Worm (Caenorhabditis elegans) whole organism, L2 larva: ENCODE data around the gene glt-4.

ENCODE experiments used
- C34F6.9 ChIP-seq: fragments of 150-350 bp; optimal IDR thresholded peaks from 2 replicates; lab custom pipeline; 2014; ENCODE audit warnings: missing biosample characterization, missing genetic modification characterization
- F13H6.1 ChIP-seq: sonication (generic microtip); optimal IDR thresholded peaks from 2 replicates; lab custom pipeline; 2016; ENCODE audit warnings: missing genetic modification characterization, missing compliant biosample characterization
- R02D3.7 ChIP-seq: fragments of 150-350 bp; optimal IDR thresholded peaks from 2 replicates; lab custom pipeline; 2014; ENCODE audit warnings: missing biosample characterization, missing genetic modification characterization
- Y55F3AM.14 ChIP-seq: fragments of 200-800 bp; sonication (Bioruptor generic); optimal IDR thresholded peaks from 2 replicates; lab custom pipeline; 2018; ENCODE audit warnings: mild to moderate bottlenecking, missing genetic modification characterization, missing compliant biosample characterization
- ZK546.5 ChIP-seq: sonication (generic microtip); optimal IDR thresholded peaks from 2 replicates; lab custom pipeline; 2017; ENCODE audit warnings: missing biosample characterization, missing genetic modification characterization
- alr-1 ChIP-seq: fragments of 150-350 bp; optimal IDR thresholded peaks from 2 replicates; lab custom pipeline; 2014; ENCODE audit warnings: missing biosample characterization, missing genetic modification characterization
- aly-2 ChIP-seq: fragments of 150-350 bp; optimal IDR thresholded peaks from 2 replicates; lab custom pipeline; 2014; ENCODE audit warnings: missing biosample characterization, missing genetic modification characterization
- ama-1 ChIP-seq: fragments of 150-350 bp; optimal IDR thresholded peaks from 2 replicates; lab custom pipeline; 2018; ENCODE audit warnings: inconsistent platforms
- blmp-1 ChIP-seq: sonication (generic microtip); optimal IDR thresholded peaks from 2 replicates; lab custom pipeline; 2017; ENCODE audit warnings: missing genetic modification characterization, mild to moderate bottlenecking, missing compliant biosample characterization, antibody characterized with exemption, moderate library complexity; ENCODE audit not compliant: insufficient read depth
- ceh-16 ChIP-seq: fragments of 150-350 bp; optimal IDR thresholded peaks from 2 replicates; lab custom pipeline; 2014; ENCODE audit warnings: missing biosample characterization, missing genetic modification characterization
- ceh-82 ChIP-seq: fragments of 150-350 bp; optimal IDR thresholded peaks from 2 replicates; lab custom pipeline; 2014; ENCODE audit warnings: missing biosample characterization, missing genetic modification characterization
- crh-2 ChIP-seq: sonication (generic microtip); optimal IDR thresholded peaks from 2 replicates; lab custom pipeline; 2017; ENCODE audit warnings: missing biosample characterization, missing genetic modification characterization
- dmd-4 ChIP-seq: sonication (generic microtip); optimal IDR thresholded peaks from 2 replicates; lab custom pipeline; 2017; ENCODE audit warnings: missing biosample characterization, missing genetic modification characterization
- egl-27 ChIP-seq: sonication (generic microtip); optimal IDR thresholded peaks from 3 replicates; lab custom pipeline; 2017; ENCODE audit warnings: missing biosample characterization, missing genetic modification reagents, missing genetic modification characterization
- elt-1 ChIP-seq: fragments of 150-350 bp; optimal IDR thresholded peaks from 2 replicates; lab custom pipeline; 2014; ENCODE audit warnings: missing biosample characterization, missing genetic modification characterization
- elt-3 ChIP-seq: sonication (generic microtip); optimal IDR thresholded peaks from 2 replicates; lab custom pipeline; 2017; ENCODE audit warnings: missing biosample characterization, missing genetic modification characterization
- fos-1 ChIP-seq: fragments of 150-350 bp; optimal IDR thresholded peaks from 2 replicates; lab custom pipeline; 2014; ENCODE audit warnings: missing biosample characterization, missing genetic modification characterization
- gmeb-1 ChIP-seq: fragments of 150-350 bp; optimal IDR thresholded peaks from 2 replicates; lab custom pipeline; 2014; ENCODE audit warnings: missing biosample characterization, missing genetic modification characterization
- lin-11 ChIP-seq: fragments of 150-350 bp; sonication (generic microtip); optimal IDR thresholded peaks from 2 replicates; lab custom pipeline; 2014; ENCODE audit warnings: missing biosample characterization, missing genetic modification characterization, inconsistent platforms, mixed read lengths
- lin-13 ChIP-seq: fragments of 150-350 bp; optimal IDR thresholded peaks from 2 replicates; lab custom pipeline; 2014; ENCODE audit warnings: missing biosample characterization, missing genetic modification reagents, missing genetic modification characterization
- lin-39 ChIP-seq: fragments of 150-350 bp; optimal IDR thresholded peaks from 2 replicates; lab custom pipeline; 2014; ENCODE audit warnings: missing biosample characterization, missing genetic modification reagents, missing genetic modification characterization
- lsy-2 ChIP-seq, 2 experiments: fragments of 150-350 bp in 1 of 2; sonication (generic microtip) in 1 of 2; optimal IDR thresholded peaks; 2 replicates each; lab custom pipeline; 2014 to 2017; ENCODE audit warnings: missing biosample characterization in 2 of 2, missing genetic modification characterization in 2 of 2
- mab-5 ChIP-seq: fragments of 150-350 bp; optimal IDR thresholded peaks from 2 replicates; lab custom pipeline; 2014; ENCODE audit warnings: missing biosample characterization, missing genetic modification characterization
- mbf-1 ChIP-seq: sonication (generic microtip); optimal IDR thresholded peaks from 2 replicates; lab custom pipeline; 2017; ENCODE audit warnings: missing biosample characterization, missing genetic modification characterization
- mdl-1 ChIP-seq, 2 experiments: fragments of 150-350 bp in 1 of 2; sonication (generic microtip) in 1 of 2; optimal IDR thresholded peaks; 2 replicates each; lab custom pipeline; 2017; ENCODE audit warnings: missing biosample characterization in 2 of 2, missing genetic modification characterization in 2 of 2
- nhr-10 ChIP-seq: sonication (generic microtip); optimal IDR thresholded peaks from 2 replicates; lab custom pipeline; 2017; ENCODE audit warnings: missing biosample characterization, missing genetic modification characterization
- nhr-11 ChIP-seq: fragments of 150-350 bp; optimal IDR thresholded peaks from 2 replicates; lab custom pipeline; 2014; ENCODE audit warnings: missing biosample characterization, missing genetic modification characterization
- nhr-12 ChIP-seq: fragments of 150-350 bp; optimal IDR thresholded peaks from 2 replicates; lab custom pipeline; 2014; ENCODE audit warnings: missing biosample characterization, missing genetic modification characterization
- nhr-129 ChIP-seq: fragments of 150-350 bp; optimal IDR thresholded peaks from 2 replicates; lab custom pipeline; 2014; ENCODE audit warnings: missing biosample characterization, missing genetic modification characterization
- nhr-21 ChIP-seq: fragments of 150-350 bp; optimal IDR thresholded peaks from 2 replicates; lab custom pipeline; 2014; ENCODE audit warnings: missing biosample characterization, missing genetic modification characterization
- nhr-23 ChIP-seq: fragments of 150-350 bp; optimal IDR thresholded peaks from 2 replicates; lab custom pipeline; 2014; ENCODE audit warnings: missing biosample characterization, missing genetic modification reagents, missing genetic modification characterization
- nhr-237 ChIP-seq: fragments of 150-350 bp; optimal IDR thresholded peaks from 2 replicates; lab custom pipeline; 2014; ENCODE audit warnings: missing biosample characterization, missing genetic modification characterization
- nhr-25 ChIP-seq: fragments of 150-350 bp; sonication (generic microtip); optimal IDR thresholded peaks from 3 replicates; lab custom pipeline; 2014; ENCODE audit warnings: missing biosample characterization, missing genetic modification characterization
- nhr-6 ChIP-seq: fragments of 150-350 bp; optimal IDR thresholded peaks from 2 replicates; lab custom pipeline; 2014; ENCODE audit warnings: missing biosample characterization, missing genetic modification characterization
- nhr-77 ChIP-seq: fragments of 150-350 bp; optimal IDR thresholded peaks from 2 replicates; lab custom pipeline; 2014; ENCODE audit warnings: missing biosample characterization, missing genetic modification characterization
- peb-1 ChIP-seq: fragments of 150-350 bp; optimal IDR thresholded peaks from 2 replicates; lab custom pipeline; 2014; ENCODE audit warnings: missing biosample characterization, missing genetic modification characterization
- sem-4 ChIP-seq: fragments of 150-350 bp; optimal IDR thresholded peaks from 2 replicates; lab custom pipeline; 2014; ENCODE audit warnings: missing biosample characterization, missing genetic modification reagents, missing genetic modification characterization
- skn-1 ChIP-seq: sonication (generic microtip); optimal IDR thresholded peaks from 2 replicates; lab custom pipeline; 2017; ENCODE audit warnings: missing biosample characterization, missing genetic modification characterization
- sma-3 ChIP-seq: sonication (generic microtip); optimal IDR thresholded peaks from 2 replicates; lab custom pipeline; 2016; ENCODE audit warnings: missing genetic modification reagents, missing genetic modification characterization, missing compliant biosample characterization
- sma-9 ChIP-seq, 2 experiments: fragments of 150-350 bp in 1 of 2; sonication (generic microtip) in 1 of 2; optimal IDR thresholded peaks; 2 replicates each; lab custom pipeline; 2014 to 2016; ENCODE audit warnings: missing genetic modification characterization in 2 of 2, mild to moderate bottlenecking in 1 of 2, missing biosample characterization in 1 of 2, missing compliant biosample characterization in 1 of 2, missing genetic modification reagents in 1 of 2, moderate library complexity in 1 of 2
- snpc-4 ChIP-seq: fragments of 150-350 bp; optimal IDR thresholded peaks from 2 replicates; lab custom pipeline; 2014; ENCODE audit warnings: missing biosample characterization, missing genetic modification characterization
- unc-39 ChIP-seq: fragments of 150-350 bp; optimal IDR thresholded peaks from 2 replicates; lab custom pipeline; 2014; ENCODE audit warnings: missing biosample characterization, missing genetic modification characterization
- unc-55 ChIP-seq: fragments of 150-350 bp; sonication (generic microtip); optimal IDR thresholded peaks from 3 replicates; lab custom pipeline; 2014; ENCODE audit warnings: missing biosample characterization, missing genetic modification reagents, missing genetic modification characterization
- unc-62 ChIP-seq: fragments of 150-350 bp; optimal IDR thresholded peaks from 2 replicates; lab custom pipeline; 2014; ENCODE audit warnings: missing biosample characterization, missing genetic modification reagents, missing genetic modification characterization
- zag-1 ChIP-seq: fragments of 150-350 bp; optimal IDR thresholded peaks from 2 replicates; lab custom pipeline; 2014; ENCODE audit warnings: missing biosample characterization, missing genetic modification characterization
- ztf-1 ChIP-seq: fragments of 200-800 bp; sonication (Bioruptor generic); conservative IDR thresholded peaks from 2 replicates; pipeline ENCODE4 v1.3.6; 2022; ENCODE audit warnings: missing genetic modification characterization, missing compliant biosample characterization
- ztf-11 ChIP-seq: sonication (generic microtip); optimal IDR thresholded peaks from 2 replicates; lab custom pipeline; 2017; ENCODE audit warnings: missing biosample characterization, missing genetic modification characterization
- ztf-4 ChIP-seq: fragments of 150-350 bp; optimal IDR thresholded peaks from 2 replicates; lab custom pipeline; 2014; ENCODE audit warnings: missing biosample characterization, missing genetic modification characterization

Gene glt-4

ce11 chrX:6371192-6372116 is 31.8 kb upstream of the glt-4 start:
- TF ChIP-seq C34F6.9 (peak; percentile 34), mbf-1 (tag; lab: Kevin White, UChicago) (no peak), peb-1 (tag; lab: Kevin White, UChicago) (no peak), ztf-11 (tag; lab: Kevin White, UChicago) (no peak), mab-5 (tag; lab: Kevin White, UChicago) (no peak), elt-1 (tag; lab: Kevin White, UChicago) (no peak), F13H6.1 (peak; percentile 45), ztf-4 (tag; lab: Kevin White, UChicago) (peak; percentile 12), nhr-23 (tag; lab: Kevin White, UChicago) (no peak), nhr-10 (no peak), skn-1 (tag; lab: Kevin White, UChicago) (no peak), zag-1 (tag; lab: Kevin White, UChicago) (no peak), nhr-25 (no peak), ama-1 (lab: Kevin White, UChicago) (no peak), ZK546.5 (no peak), dmd-4 (tag; lab: Kevin White, UChicago) (no peak), sma-3 (GFP tag; lab: Kevin White, UChicago) (peak; percentile 51), Y55F3AM.14 (GFP tag; lab: Kevin White, UChicago) (no peak), nhr-77 (no peak), blmp-1 (tag; lab: Kevin White, UChicago) (no peak), nhr-6 (no peak), nhr-237 (no peak), sma-9 (GFP tag; optimal IDR thresholded peaks at IDR 0.05; lab: Kevin White, UChicago) (peak; percentile 67), sma-9 (tag; optimal IDR thresholded peaks at IDR 0.05; lab: Kevin White, UChicago) (no peak), ceh-82 (no peak), lin-11 (tag; lab: Kevin White, UChicago) (peak; percentile 12), nhr-21 (tag; lab: Kevin White, UChicago) (peak; percentile 55), mdl-1 (tag; optimal IDR thresholded peaks at IDR 0.05; lab: Kevin White, UChicago) (no peak), unc-55 (GFP tag; lab: Kevin White, UChicago) (peak; percentile 33), unc-39 (no peak), lsy-2 (tag; optimal IDR thresholded peaks at IDR 0.05; lab: Kevin White, UChicago) (peak in 1 of 2 experiments; percentile 6), snpc-4 (tag; lab: Kevin White, UChicago) (no peak), R02D3.7 (tag; lab: Kevin White, UChicago) (no peak), alr-1 (no peak), lin-39 (tag; lab: Kevin White, UChicago) (no peak), unc-62 (GFP tag; lab: Kevin White, UChicago) (no peak), ceh-16 (tag; lab: Kevin White, UChicago) (no peak), crh-2 (tag; lab: Kevin White, UChicago) (peak; percentile 49), aly-2 (tag; lab: Kevin White, UChicago) (no peak), gmeb-1 (tag; lab: Kevin White, UChicago) (peak; percentile 33), nhr-129 (tag; lab: Kevin White, UChicago) (peak; percentile 67), sem-4 (tag; lab: Kevin White, UChicago) (no peak), nhr-11 (tag; lab: Kevin White, UChicago) (no peak), nhr-12 (no peak), fos-1 (tag; lab: Kevin White, UChicago) (peak; percentile 25), egl-27 (tag; lab: Kevin White, UChicago) (peak; percentile 18), lin-13 (GFP tag; lab: Kevin White, UChicago) (peak; percentile 72), elt-3 (no peak), ztf-1 (no peak)
